Worm (Caenorhabditis elegans) whole organism, young adult: ENCODE measurements around the gene K11H12.9.

ENCODE experiments used
- C06A6.2 ChIP-seq: fragments of 200-800 bp; sonication (Bioruptor generic); conservative IDR thresholded peaks from 2 replicates; pipeline ENCODE4 v1.3.6; 2022; ENCODE audit warnings: missing genetic modification characterization, missing compliant biosample characterization
- C17E4.6 ChIP-seq: fragments of 200-800 bp; sonication (Bioruptor generic); IDR thresholded peaks from 2 replicates; pipeline ENCODE4 v1.3.6; 2022; ENCODE audit warnings: missing genetic modification reagents, missing genetic modification characterization, missing compliant biosample characterization
- F10E7.11 ChIP-seq: sonication (generic microtip); optimal IDR thresholded peaks from 2 replicates; lab custom pipeline; 2017; ENCODE audit warnings: mild to moderate bottlenecking, missing genetic modification characterization, moderate library complexity, missing compliant biosample characterization
- F22D6.2 ChIP-seq: sonication (generic microtip); optimal IDR thresholded peaks from 2 replicates; lab custom pipeline; 2016; ENCODE audit warnings: mild to moderate bottlenecking, missing genetic modification characterization, missing compliant biosample characterization
- F23B12.7 ChIP-seq: sonication (generic microtip); optimal IDR thresholded peaks from 2 replicates; lab custom pipeline; 2017; ENCODE audit warnings: missing genetic modification characterization, mild to moderate bottlenecking, missing compliant biosample characterization, antibody characterized with exemption, moderate library complexity; ENCODE audit not compliant: insufficient read depth
- F33H1.4 ChIP-seq: fragments of 200-800 bp; sonication (Bioruptor generic); IDR thresholded peaks from 2 replicates; pipeline ENCODE4 v1.3.6; 2022; ENCODE audit warnings: missing genetic modification reagents, missing genetic modification characterization, missing compliant biosample characterization
- F39B2.1 ChIP-seq: fragments of 200-800 bp; sonication (Bioruptor generic); IDR thresholded peaks from 2 replicates; pipeline ENCODE4 v1.3.6; 2022; ENCODE audit warnings: missing genetic modification reagents, missing genetic modification characterization, missing compliant biosample characterization
- F49E8.2 ChIP-seq: sonication (generic microtip); optimal IDR thresholded peaks from 3 replicates; lab custom pipeline; 2017; ENCODE audit warnings: missing genetic modification characterization, mild to moderate bottlenecking, missing compliant biosample characterization, antibody characterized with exemption, moderate library complexity; ENCODE audit not compliant: insufficient read depth
- F57A8.1 ChIP-seq: fragments of 200-800 bp; sonication (Bioruptor generic); optimal IDR thresholded peaks from 2 replicates; lab custom pipeline; 2018; ENCODE audit warnings: mild to moderate bottlenecking, missing genetic modification characterization, moderate library complexity, missing compliant biosample characterization
- T26A5.8 ChIP-seq: sonication (generic microtip); optimal IDR thresholded peaks from 2 replicates; lab custom pipeline; 2016; ENCODE audit warnings: missing genetic modification characterization, missing compliant biosample characterization
- Y53F4B.3 ChIP-seq: fragments of 200-800 bp; sonication (Bioruptor generic); IDR thresholded peaks from 2 replicates; pipeline ENCODE4 v1.3.6; 2022; ENCODE audit warnings: missing genetic modification reagents, missing genetic modification characterization, missing compliant biosample characterization
- ZK185.1 ChIP-seq: sonication (generic microtip); optimal IDR thresholded peaks from 2 replicates; lab custom pipeline; 2016; ENCODE audit warnings: mild to moderate bottlenecking, missing genetic modification characterization, missing compliant biosample characterization; ENCODE audit not compliant: poor library complexity, severe bottlenecking
- akir-1 ChIP-seq: fragments of 200-800 bp; sonication (Bioruptor generic); optimal IDR thresholded peaks from 2 replicates; lab custom pipeline; 2018; ENCODE audit warnings: mild to moderate bottlenecking, missing genetic modification characterization, moderate library complexity, missing compliant biosample characterization
- ama-1 ChIP-seq, 3 experiments: fragments of 150-350 bp in 1 of 3; sonication (generic microtip) in 2 of 3; optimal IDR thresholded peaks; 2 replicates each; lab custom pipeline; 2014 to 2018; ENCODE audit warnings: missing biosample characterization in 2 of 3, missing genetic modification characterization in 2 of 3, missing genetic modification reagents in 2 of 3
- aptf-2 ChIP-seq: fragments of 200-800 bp; sonication (Bioruptor generic); conservative IDR thresholded peaks from 2 replicates; pipeline ENCODE4 v1.3.6; 2022; ENCODE audit warnings: missing genetic modification reagents, missing genetic modification characterization, missing compliant biosample characterization
- cebp-1 ChIP-seq, 2 experiments: fragments of 200-800 bp in 1 of 2; sonication (Bioruptor generic) in 1 of 2; sonication (generic microtip) in 1 of 2; IDR thresholded peaks in 1 of 2; optimal IDR thresholded peaks in 1 of 2; 2 replicates each; pipeline versions ENCODE4 v1.3.6 to Lab custom; 2017 to 2022; ENCODE audit warnings: missing compliant biosample characterization in 2 of 2, missing genetic modification characterization in 2 of 2, mild to moderate bottlenecking in 1 of 2, missing genetic modification reagents in 1 of 2, moderate library complexity in 1 of 2
- ceh-58 ChIP-seq: fragments of 200-800 bp; sonication (Bioruptor generic); IDR thresholded peaks from 2 replicates; pipeline ENCODE4 v1.3.6; 2022; ENCODE audit warnings: missing genetic modification characterization, missing compliant biosample characterization
- ceh-79 ChIP-seq: sonication (generic microtip); optimal IDR thresholded peaks from 2 replicates; lab custom pipeline; 2017; ENCODE audit warnings: mild to moderate bottlenecking, missing genetic modification characterization, missing compliant biosample characterization
- dpl-1 ChIP-seq: fragments of 150-350 bp; optimal IDR thresholded peaks from 2 replicates; lab custom pipeline; 2014; ENCODE audit warnings: missing biosample characterization, missing genetic modification reagents, missing genetic modification characterization
- egl-44 ChIP-seq: fragments of 200-800 bp; sonication (Bioruptor generic); IDR thresholded peaks from 2 replicates; pipeline ENCODE4 v1.3.6; 2022; ENCODE audit warnings: missing genetic modification reagents, missing genetic modification characterization, missing compliant biosample characterization
- fkh-3 ChIP-seq: sonication (generic microtip); optimal IDR thresholded peaks from 2 replicates; lab custom pipeline; 2016; ENCODE audit warnings: mild to moderate bottlenecking, missing genetic modification characterization, missing compliant biosample characterization
- hlh-26 ChIP-seq: fragments of 200-800 bp; sonication (Bioruptor generic); conservative IDR thresholded peaks from 2 replicates; pipeline ENCODE4 v1.3.6; 2022; ENCODE audit warnings: missing genetic modification reagents, missing genetic modification characterization, missing compliant biosample characterization
- hmg-1.2 ChIP-seq: fragments of 200-800 bp; sonication (Bioruptor generic); IDR thresholded peaks from 2 replicates; pipeline ENCODE4 v1.3.6; 2022; ENCODE audit warnings: missing genetic modification reagents, missing genetic modification characterization, missing compliant biosample characterization
- hmg-20 ChIP-seq: fragments of 200-800 bp; sonication (Bioruptor generic); IDR thresholded peaks from 2 replicates; pipeline ENCODE4 v1.3.6; 2022; ENCODE audit warnings: missing genetic modification reagents, missing genetic modification characterization, missing compliant biosample characterization
- lag-1 ChIP-seq: fragments of 200-800 bp; sonication (Bioruptor generic); IDR thresholded peaks from 2 replicates; pipeline ENCODE4 v1.3.6; 2022; ENCODE audit warnings: missing genetic modification reagents, missing genetic modification characterization, missing compliant biosample characterization
- lin-26 ChIP-seq: fragments of 200-800 bp; sonication (Bioruptor generic); IDR thresholded peaks from 2 replicates; pipeline ENCODE4 v1.3.6; 2022; ENCODE audit warnings: missing genetic modification reagents, missing genetic modification characterization, missing compliant biosample characterization
- lin-40 ChIP-seq: sonication (generic microtip); optimal IDR thresholded peaks from 2 replicates; lab custom pipeline; 2016; ENCODE audit warnings: missing genetic modification characterization, mild to moderate bottlenecking, missing compliant biosample characterization, missing genotype, missing genetic modification reagents
- lir-1 ChIP-seq: fragments of 200-800 bp; sonication (Bioruptor generic); conservative IDR thresholded peaks from 2 replicates; pipeline ENCODE4 v1.3.6; 2022; ENCODE audit warnings: missing genetic modification reagents, missing genetic modification characterization, missing compliant biosample characterization
- lsl-1 ChIP-seq: fragments of 200-800 bp; sonication (Bioruptor generic); optimal IDR thresholded peaks from 2 replicates; lab custom pipeline; 2018; ENCODE audit warnings: mild to moderate bottlenecking, missing genetic modification characterization, moderate library complexity, missing compliant biosample characterization
- madf-10 ChIP-seq: sonication (generic microtip); optimal IDR thresholded peaks from 2 replicates; lab custom pipeline; 2016; ENCODE audit warnings: mild to moderate bottlenecking, missing genetic modification characterization, missing compliant biosample characterization
- nfya-1 ChIP-seq: sonication (generic microtip); optimal IDR thresholded peaks from 2 replicates; lab custom pipeline; 2017; ENCODE audit warnings: antibody characterized with exemption, missing compliant biosample characterization, missing genetic modification characterization, borderline replicate concordance; ENCODE audit not compliant: insufficient read depth
- nfya-2 ChIP-seq: fragments of 200-800 bp; sonication (Bioruptor generic); IDR thresholded peaks from 2 replicates; pipeline ENCODE4 v1.3.6; 2022; ENCODE audit warnings: missing genetic modification reagents, missing genetic modification characterization, missing compliant biosample characterization
- nhr-120 ChIP-seq: fragments of 200-800 bp; sonication (Bioruptor generic); IDR thresholded peaks from 2 replicates; pipeline ENCODE4 v1.3.6; 2022; ENCODE audit warnings: missing genetic modification characterization, missing compliant biosample characterization
- nhr-179 ChIP-seq: sonication (generic microtip); optimal IDR thresholded peaks from 2 replicates; lab custom pipeline; 2016; ENCODE audit warnings: mild to moderate bottlenecking, missing genetic modification characterization, missing compliant biosample characterization
- nhr-90 ChIP-seq: sonication (generic microtip); optimal IDR thresholded peaks from 2 replicates; lab custom pipeline; 2016; ENCODE audit warnings: missing genotype, mild to moderate bottlenecking, missing genetic modification characterization, missing compliant biosample characterization
- rcor-1 ChIP-seq: fragments of 200-800 bp; sonication (Bioruptor generic); IDR thresholded peaks from 2 replicates; pipeline ENCODE4 v1.3.6; 2022; ENCODE audit warnings: missing genetic modification reagents, missing genetic modification characterization, missing compliant biosample characterization
- rec-8 ChIP-seq, 2 experiments: sonication (generic microtip); optimal IDR thresholded peaks; 2 replicates each; lab custom pipeline; 2016; ENCODE audit warnings: mild to moderate bottlenecking in 2 of 2, missing genetic modification characterization in 2 of 2, missing genetic modification reagents in 2 of 2, missing genotype in 2 of 2, missing biosample characterization in 1 of 2, missing compliant biosample characterization in 1 of 2, moderate library complexity in 1 of 2
- repo-1 ChIP-seq: sonication (generic microtip); optimal IDR thresholded peaks from 2 replicates; lab custom pipeline; 2017; ENCODE audit warnings: mild to moderate bottlenecking, missing genetic modification characterization, missing compliant biosample characterization
- tlf-1 ChIP-seq: fragments of 200-800 bp; sonication (Bioruptor generic); optimal IDR thresholded peaks from 2 replicates; lab custom pipeline; 2018; ENCODE audit warnings: mild to moderate bottlenecking, missing genetic modification characterization, missing compliant biosample characterization
- zfh-2 ChIP-seq: fragments of 200-800 bp; sonication (Bioruptor generic); conservative IDR thresholded peaks from 2 replicates; pipeline ENCODE4 v1.3.6; 2022; ENCODE audit warnings: missing genetic modification reagents, missing genetic modification characterization, missing compliant biosample characterization
- ztf-18 ChIP-seq: sonication (generic microtip); optimal IDR thresholded peaks from 2 replicates; lab custom pipeline; 2016; ENCODE audit warnings: missing genotype, mild to moderate bottlenecking, missing genetic modification characterization, missing compliant biosample characterization
- ztf-25 ChIP-seq: fragments of 200-800 bp; sonication (Bioruptor generic); IDR thresholded peaks from 2 replicates; pipeline ENCODE4 v1.3.6; 2022; ENCODE audit warnings: missing genetic modification reagents, missing genetic modification characterization, missing compliant biosample characterization

K11H12.9 gene

ce11 chrIV:633565-633964, 15.9 kb upstream of the K11H12.9 start:
- peak; percentile 9 for TF ChIP-seq lin-40
- TF ChIP-seq nhr-90 (tag; lab: Kevin White, UChicago): no peak
- peak; percentile 75 for TF ChIP-seq hmg-1.2 (GFP tag; lab: Robert Waterston, UW)

ce11 chrIV:639167-639566, 10.3 kb upstream of the K11H12.9 start:
- TF ChIP-seq madf-10 (tag; lab: Kevin White, UChicago) (no peak), aptf-2 (GFP tag; lab: Robert Waterston, UW) (no peak), hlh-26 (no peak), egl-44 (GFP tag; lab: Robert Waterston, UW) (no peak), F49E8.2 (tag; lab: Kevin White, UChicago) (no peak), nhr-90 (tag; lab: Kevin White, UChicago) (no peak), rec-8 (tag; optimal IDR thresholded peaks at IDR 0.05; lab: Kevin White, UChicago) (no peak), tlf-1 (no peak), F10E7.11 (tag; lab: Kevin White, UChicago) (no peak), nfya-2 (no peak), zfh-2 (no peak), ztf-18 (tag; lab: Kevin White, UChicago) (no peak), lag-1 (GFP tag; lab: Robert Waterston, UW) (no peak), dpl-1 (no peak), F23B12.7 (tag; lab: Kevin White, UChicago) (no peak)

DNA sequence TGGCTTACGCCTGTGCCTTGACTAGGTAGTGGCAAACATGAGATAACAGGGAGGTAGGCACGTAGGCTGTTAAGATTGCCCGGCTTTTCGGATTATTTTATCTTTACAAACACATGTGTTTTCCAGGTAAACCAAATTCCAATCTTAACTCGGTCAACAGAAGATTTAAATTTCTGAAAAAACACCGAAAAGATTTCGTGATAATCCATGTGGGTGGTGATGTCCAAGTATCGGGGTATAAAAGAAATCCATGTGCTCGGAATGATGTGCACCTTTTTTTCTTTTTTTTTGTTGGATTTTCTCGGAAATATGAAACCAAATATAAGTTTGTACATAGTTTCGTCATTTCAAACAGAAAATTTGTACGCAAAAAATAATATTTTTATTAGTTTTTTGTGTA, 6.0 kb upstream of the K11H12.9 start:
- TF ChIP-seq nhr-179 (no peak), C06A6.2 (GFP tag; lab: Robert Waterston, UW) (no peak), ceh-58 (GFP tag; lab: Robert Waterston, UW) (no peak), fkh-3 (tag; lab: Kevin White, UChicago) (no peak), lin-26 (GFP tag; lab: Robert Waterston, UW) (no peak), ama-1 (optimal IDR thresholded peaks at IDR 0.05; lab: Kevin White, UChicago) (no peak), ama-1 (GFP tag; optimal IDR thresholded peaks at IDR 0.05; lab: Kevin White, UChicago) (no peak), F39B2.1 (no peak), Y53F4B.3 (GFP tag; lab: Robert Waterston, UW) (no peak), nhr-120 (GFP tag; lab: Robert Waterston, UW) (no peak), F33H1.4 (GFP tag; lab: Robert Waterston, UW) (no peak), ZK185.1 (tag; lab: Kevin White, UChicago) (no peak), hmg-20 (GFP tag; lab: Robert Waterston, UW) (no peak), lir-1 (no peak), F23B12.7 (tag; lab: Kevin White, UChicago) (no peak), cebp-1 (GFP tag; IDR thresholded peaks at IDR 0.05; lab: Robert Waterston, UW) (no peak), cebp-1 (tag; optimal IDR thresholded peaks at IDR 0.05; lab: Kevin White, UChicago) (no peak), rcor-1 (no peak), F22D6.2 (tag; lab: Kevin White, UChicago) (no peak)
- TF ChIP-seq, all 124 proteins: peak for 0

ce11 chrIV:648362-648761, 1.1 kb upstream of the K11H12.9 start:
- TF ChIP-seq aptf-2 (GFP tag; lab: Robert Waterston, UW) (no peak), ztf-25 (GFP tag; lab: Robert Waterston, UW) (no peak), nhr-179 (no peak), ceh-58 (GFP tag; lab: Robert Waterston, UW) (no peak), lsl-1 (GFP tag; lab: Kevin White, UChicago) (no peak), ceh-79 (tag; lab: Kevin White, UChicago) (no peak), ZK185.1 (tag; lab: Kevin White, UChicago) (no peak), F57A8.1 (GFP tag; lab: Kevin White, UChicago) (no peak), T26A5.8 (tag; lab: Kevin White, UChicago) (no peak), nfya-1 (no peak), C17E4.6 (no peak), tlf-1 (no peak), akir-1 (GFP tag; lab: Kevin White, UChicago) (no peak), repo-1 (tag; lab: Kevin White, UChicago) (no peak)
